Fruit fly (Drosophila melanogaster) whole organism, embryonic: ENCODE data around the gene ProRS-m.

Source experiments
- Ada2b ChIP-seq: fragments of 200-800 bp; sonication (Bioruptor generic); IDR thresholded peaks from 2 replicates; pipeline ENCODE4 v1.3.6; 2022; ENCODE audit warnings: missing biosample characterization, missing genetic modification characterization
- Atf3 ChIP-seq: fragments of 200-800 bp; sonication (Bioruptor generic); optimal IDR thresholded peaks from 3 replicates; lab custom pipeline; 2016; ENCODE audit warnings: missing biosample characterization, missing genetic modification characterization
- CG10431 ChIP-seq: fragments of 200-800 bp; sonication (Bioruptor generic); optimal IDR thresholded peaks from 3 replicates; lab custom pipeline; 2018; ENCODE audit warnings: missing biosample characterization, mild to moderate bottlenecking, missing genetic modification characterization
- CG11247 ChIP-seq: fragments of 200-800 bp; sonication (Bioruptor generic); IDR thresholded peaks from 2 replicates; pipeline ENCODE4 v1.3.6; 2022; ENCODE audit warnings: missing biosample characterization, missing genetic modification characterization
- CG11695 ChIP-seq: fragments of 200-800 bp; sonication (Bioruptor generic); IDR thresholded peaks from 3 replicates; pipeline ENCODE4 v1.3.6; 2022; ENCODE audit warnings: missing biosample characterization, missing genetic modification characterization
- CG12219 ChIP-seq: fragments of 200-800 bp; sonication (Bioruptor generic); optimal IDR thresholded peaks from 3 replicates; lab custom pipeline; 2018; ENCODE audit warnings: missing biosample characterization, mild to moderate bottlenecking, missing genetic modification characterization
- CG14667 ChIP-seq: fragments of 200-800 bp; sonication (Bioruptor generic); IDR thresholded peaks from 2 replicates; pipeline ENCODE4 v1.3.6; 2022; ENCODE audit warnings: missing biosample characterization, missing genetic modification characterization
- CG14860 ChIP-seq: fragments of 200-800 bp; sonication (Bioruptor generic); IDR thresholded peaks from 3 replicates; pipeline ENCODE4 v1.3.6; 2022; ENCODE audit warnings: missing biosample characterization, missing genetic modification characterization; ENCODE audit not compliant: partially characterized antibody
- CG17186 ChIP-seq: fragments of 200-800 bp; sonication (Bioruptor generic); optimal IDR thresholded peaks from 3 replicates; lab custom pipeline; 2017; ENCODE audit warnings: missing biosample characterization, missing genetic modification reagents, missing genetic modification characterization
- CG18011 ChIP-seq: fragments of 200-800 bp; sonication (Bioruptor generic); optimal IDR thresholded peaks from 2 replicates; lab custom pipeline; 2017; ENCODE audit warnings: missing biosample characterization, missing genetic modification characterization, mild to moderate bottlenecking, moderate library complexity, missing genotype
- CG2202 ChIP-seq: fragments of 200-800 bp; sonication (Bioruptor generic); optimal IDR thresholded peaks from 2 replicates; lab custom pipeline; 2018; ENCODE audit warnings: missing biosample characterization, mild to moderate bottlenecking, missing genetic modification characterization
- CG31441 ChIP-seq: fragments of 200-800 bp; sonication (Bioruptor generic); IDR thresholded peaks from 2 replicates; pipeline ENCODE4 v1.3.6; 2022; ENCODE audit warnings: missing biosample characterization, missing genetic modification characterization
- CG42726 ChIP-seq: fragments of 200-800 bp; sonication (Bioruptor generic); IDR thresholded peaks from 2 replicates; pipeline ENCODE4 v1.3.6; 2022; ENCODE audit warnings: missing biosample characterization, missing genetic modification characterization; ENCODE audit not compliant: partially characterized antibody
- CG4424 ChIP-seq: fragments of 200-800 bp; sonication (Bioruptor generic); optimal IDR thresholded peaks from 3 replicates; lab custom pipeline; 2016; ENCODE audit warnings: missing biosample characterization, missing genetic modification characterization
- CG4820 ChIP-seq: fragments of 200-800 bp; sonication (Bioruptor generic); optimal IDR thresholded peaks from 3 replicates; lab custom pipeline; 2016; ENCODE audit warnings: missing biosample characterization, missing genetic modification characterization
- CG6765 ChIP-seq: fragments of 200-800 bp; sonication (Bioruptor generic); optimal IDR thresholded peaks from 3 replicates; lab custom pipeline; 2017; ENCODE audit warnings: missing biosample characterization, mild to moderate bottlenecking, missing genetic modification characterization
- CG7928 ChIP-seq: fragments of 200-800 bp; sonication (Bioruptor generic); optimal IDR thresholded peaks from 2 replicates; lab custom pipeline; 2017; ENCODE audit warnings: missing biosample characterization, mild to moderate bottlenecking, missing genetic modification characterization
- CTCF ChIP-seq: fragments of 200-800 bp; sonication (Bioruptor generic); optimal IDR thresholded peaks from 2 replicates; lab custom pipeline; 2017; ENCODE audit warnings: missing biosample characterization, mild to moderate bottlenecking, missing genetic modification characterization, moderate library complexity
- Camta ChIP-seq: fragments of 200-800 bp; sonication (Bioruptor generic); optimal IDR thresholded peaks from 2 replicates; lab custom pipeline; 2016; ENCODE audit warnings: missing biosample characterization, missing genetic modification characterization
- Dip2 ChIP-seq: fragments of 200-800 bp; sonication (Bioruptor generic); IDR thresholded peaks from 2 replicates; pipeline ENCODE4 v1.3.6; 2022; ENCODE audit warnings: missing biosample characterization, missing genetic modification characterization
- GATAe ChIP-seq: fragments of 200-800 bp; sonication (Bioruptor generic); conservative IDR thresholded peaks from 2 replicates; pipeline ENCODE4 v1.3.6; 2022; ENCODE audit warnings: missing biosample characterization, missing genetic modification characterization
- Gug ChIP-seq: fragments of 200-800 bp; sonication (Bioruptor generic); IDR thresholded peaks from 4 replicates; pipeline ENCODE4 v1.3.6; 2022; ENCODE audit warnings: missing biosample characterization, missing genetic modification characterization
- HLH54F ChIP-seq: fragments of 200-800 bp; sonication (Bioruptor generic); optimal IDR thresholded peaks from 3 replicates; lab custom pipeline; 2016; ENCODE audit warnings: missing biosample characterization, missing genetic modification characterization
- HmgD ChIP-seq: fragments of 200-800 bp; sonication (Bioruptor generic); optimal IDR thresholded peaks from 3 replicates; lab custom pipeline; 2016; ENCODE audit warnings: missing biosample characterization, missing genetic modification characterization
- MESR4 ChIP-seq: fragments of 200-800 bp; sonication (Bioruptor generic); optimal IDR thresholded peaks from 2 replicates; lab custom pipeline; 2018; ENCODE audit warnings: missing biosample characterization, mild to moderate bottlenecking, missing genetic modification characterization, moderate library complexity
- MTF-1 ChIP-seq: fragments of 200-800 bp; sonication (Bioruptor generic); optimal IDR thresholded peaks from 2 replicates; lab custom pipeline; 2018; ENCODE audit warnings: missing biosample characterization, mild to moderate bottlenecking, missing genetic modification characterization, borderline replicate concordance
- Mad ChIP-seq: fragments of 200-800 bp; sonication (Bioruptor generic); optimal IDR thresholded peaks from 2 replicates; lab custom pipeline; 2016; ENCODE audit warnings: missing biosample characterization, missing genetic modification characterization
- Myb ChIP-seq: fragments of 200-800 bp; sonication (Bioruptor generic); optimal IDR thresholded peaks from 2 replicates; lab custom pipeline; 2016; ENCODE audit warnings: missing biosample characterization, missing genetic modification characterization
- NC2α ChIP-seq: fragments of 200-800 bp; sonication (Bioruptor generic); optimal IDR thresholded peaks from 2 replicates; lab custom pipeline; 2016; ENCODE audit warnings: missing biosample characterization, missing genetic modification characterization
- NK7.1 ChIP-seq: fragments of 200-800 bp; sonication (Bioruptor generic); optimal IDR thresholded peaks from 3 replicates; lab custom pipeline; 2016; ENCODE audit warnings: missing biosample characterization, missing genetic modification characterization
- Sin3A ChIP-seq: fragments of >200 bp; optimal IDR thresholded peaks from 2 replicates; lab custom pipeline; 2018
- Sox102F ChIP-seq: fragments of 200-800 bp; sonication (Bioruptor generic); optimal IDR thresholded peaks from 2 replicates; lab custom pipeline; 2018; ENCODE audit warnings: missing biosample characterization, mild to moderate bottlenecking, missing genetic modification characterization, moderate library complexity
- Spps ChIP-seq: fragments of 200-800 bp; sonication (Bioruptor generic); optimal IDR thresholded peaks from 2 replicates; lab custom pipeline; 2018; ENCODE audit warnings: missing biosample characterization, mild to moderate bottlenecking, missing genetic modification characterization
- Taf1 ChIP-seq: fragments of 200-800 bp; sonication (Bioruptor generic); IDR thresholded peaks from 2 replicates; pipeline ENCODE4 v1.3.6; 2022; ENCODE audit warnings: missing biosample characterization, missing genetic modification characterization
- Usf ChIP-seq: fragments of 200-800 bp; sonication (Bioruptor generic); optimal IDR thresholded peaks from 2 replicates; lab custom pipeline; 2017; ENCODE audit warnings: missing genotype, missing biosample characterization, missing genetic modification characterization
- ara ChIP-seq: fragments of 200-800 bp; sonication (Bioruptor generic); IDR thresholded peaks from 2 replicates; pipeline ENCODE4 v1.3.6; 2022; ENCODE audit warnings: missing biosample characterization, missing genetic modification characterization
- ato ChIP-seq: fragments of 200-800 bp; sonication (Bioruptor generic); IDR thresholded peaks from 2 replicates; pipeline ENCODE4 v1.3.6; 2022; ENCODE audit warnings: missing biosample characterization, missing genetic modification characterization; ENCODE audit not compliant: partially characterized antibody
- chif ChIP-seq, 2 experiments: fragments of 200-800 bp; sonication (Bioruptor generic); optimal IDR thresholded peaks; 3 replicates each; lab custom pipeline; 2016; ENCODE audit warnings: missing biosample characterization in 2 of 2, missing genetic modification characterization in 2 of 2
- dm ChIP-seq: fragments of 200-800 bp; sonication (Bioruptor generic); optimal IDR thresholded peaks from 3 replicates; lab custom pipeline; 2016; ENCODE audit warnings: missing biosample characterization, missing genetic modification characterization
- gsb ChIP-seq: fragments of 200-800 bp; sonication (Bioruptor generic); IDR thresholded peaks from 2 replicates; pipeline ENCODE4 v1.3.6; 2022; ENCODE audit warnings: missing biosample characterization, missing genetic modification characterization
- jing ChIP-seq: fragments of 200-800 bp; sonication (Bioruptor generic); optimal IDR thresholded peaks from 2 replicates; lab custom pipeline; 2018; ENCODE audit warnings: missing biosample characterization, mild to moderate bottlenecking, missing genetic modification characterization
- lbe ChIP-seq: fragments of 200-800 bp; sonication (Bioruptor generic); optimal IDR thresholded peaks from 2 replicates; lab custom pipeline; 2016; ENCODE audit warnings: missing biosample characterization, mild to moderate bottlenecking, missing genetic modification characterization
- maf-S ChIP-seq: fragments of 200-800 bp; sonication (Bioruptor generic); optimal IDR thresholded peaks from 2 replicates; lab custom pipeline; 2016; ENCODE audit warnings: missing biosample characterization, missing genetic modification characterization
- oc ChIP-seq: fragments of 200-800 bp; sonication (Bioruptor generic); optimal IDR thresholded peaks from 2 replicates; lab custom pipeline; 2018; ENCODE audit warnings: missing biosample characterization, mild to moderate bottlenecking, missing genetic modification characterization, moderate library complexity
- org-1 ChIP-seq: fragments of 200-800 bp; sonication (Bioruptor generic); optimal IDR thresholded peaks from 2 replicates; lab custom pipeline; 2017; ENCODE audit warnings: missing biosample characterization, missing genetic modification characterization
- pfk ChIP-seq: fragments of 200-800 bp; sonication (Bioruptor generic); optimal IDR thresholded peaks from 2 replicates; lab custom pipeline; 2018; ENCODE audit warnings: missing biosample characterization, mild to moderate bottlenecking, missing genetic modification characterization, moderate library complexity
- repo ChIP-seq: fragments of 200-800 bp; sonication (Bioruptor generic); optimal IDR thresholded peaks from 2 replicates; lab custom pipeline; 2016; ENCODE audit warnings: missing biosample characterization, missing genetic modification characterization
- sens ChIP-seq: fragments of 200-800 bp; sonication (Bioruptor generic); peaks from one replicate; lab custom pipeline; 2016; ENCODE audit warnings: missing biosample characterization, missing genetic modification characterization
- shn ChIP-seq: fragments of 200-800 bp; sonication (Bioruptor generic); optimal IDR thresholded peaks from 3 replicates; lab custom pipeline; 2016; ENCODE audit warnings: missing biosample characterization, missing genetic modification characterization
- sqz ChIP-seq: fragments of 200-800 bp; sonication (Bioruptor generic); optimal IDR thresholded peaks from 3 replicates; lab custom pipeline; 2018; ENCODE audit warnings: missing biosample characterization, mild to moderate bottlenecking, missing genetic modification characterization
- stc ChIP-seq: fragments of 200-800 bp; sonication (Bioruptor generic); IDR thresholded peaks from 2 replicates; pipeline ENCODE4 v1.3.6; 2022; ENCODE audit warnings: missing biosample characterization, missing genetic modification characterization
- vvl ChIP-seq: fragments of 200-800 bp; sonication (Bioruptor generic); IDR thresholded peaks from 2 replicates; pipeline ENCODE4 v1.3.6; 2022; ENCODE audit warnings: missing biosample characterization, missing genetic modification characterization
- zen ChIP-seq: fragments of 200-800 bp; sonication (Bioruptor generic); optimal IDR thresholded peaks from 3 replicates; lab custom pipeline; 2018; ENCODE audit warnings: missing biosample characterization, mild to moderate bottlenecking, missing genetic modification characterization, moderate library complexity

The ProRS-m gene

DNA sequence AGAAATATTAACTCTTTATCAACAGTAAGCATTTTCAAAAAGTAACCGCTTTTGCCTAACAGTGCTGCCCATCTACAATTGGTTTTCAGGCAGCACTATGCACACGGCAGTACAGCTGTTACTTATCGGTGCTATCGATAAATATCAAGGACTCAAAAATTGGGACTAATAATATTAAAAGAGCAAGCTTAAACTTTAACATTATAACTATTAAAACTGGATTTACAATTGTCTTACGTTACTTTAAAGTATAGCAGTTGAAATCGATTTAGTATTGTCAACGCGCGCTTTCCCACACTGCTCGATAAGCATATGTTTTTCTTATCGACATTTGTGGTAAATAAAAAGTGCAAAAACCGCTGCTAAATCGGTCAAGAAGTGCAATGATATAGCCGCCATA, 20.2 kb downstream of the ProRS-m start, which contains the start of the genes CG42245 and MEP-1 (continued):
- TF ChIP-seq oc = no peak
- TF ChIP-seq Ada2b (GFP tag; lab: Robert Waterston, UW) = no peak
- peak; percentile 54 for TF ChIP-seq Mad (GFP tag; lab: Kevin White, UChicago)
- no peak for TF ChIP-seq gsb (GFP tag; lab: Robert Waterston, UW)
- no peak for TF ChIP-seq NK7.1 (GFP tag; lab: Kevin White, UChicago)
- peak; percentile 97 for TF ChIP-seq Myb
- TF ChIP-seq org-1 (GFP tag; lab: Kevin White, UChicago) = no peak
- peak; percentile 40 for TF ChIP-seq Sox102F (GFP tag; lab: Kevin White, UChicago)
- no peak for TF ChIP-seq GATAe (GFP tag; lab: Robert Waterston, UW)
- TF ChIP-seq lbe (GFP tag; lab: Kevin White, UChicago) = peak; percentile 74
- peak; percentile 55 for TF ChIP-seq dm (GFP tag; lab: Kevin White, UChicago)
- no peak for TF ChIP-seq CG11247 (GFP tag; lab: Robert Waterston, UW)
- TF ChIP-seq CG11695 (GFP tag; lab: Robert Waterston, UW) = no peak
- peak; percentile 41 for TF ChIP-seq CG4820 (GFP tag; lab: Kevin White, UChicago)
- TF ChIP-seq CG4424 (GFP tag; lab: Kevin White, UChicago) = peak; percentile 74
- TF ChIP-seq Sin3A (lab: Kevin White, UChicago) = peak; percentile 53
- no peak for TF ChIP-seq Spps
- peak; percentile 66 for TF ChIP-seq CG14860 (GFP tag; lab: Robert Waterston, UW)
- peak; percentile 35 for TF ChIP-seq CG12219 (GFP tag; lab: Kevin White, UChicago)
- TF ChIP-seq HmgD (GFP tag; lab: Kevin White, UChicago) = no peak
- no peak; the same call in 1 of the 2 replicates for TF ChIP-seq ato
- no peak for TF ChIP-seq Taf1 (GFP tag; lab: Robert Waterston, UW)
- peak; percentile 65 for TF ChIP-seq CG17186
- peak; percentile 33 for TF ChIP-seq Camta (GFP tag; lab: Kevin White, UChicago)
- no peak for TF ChIP-seq Gug (GFP tag; lab: Robert Waterston, UW)
- no peak for TF ChIP-seq CG14667
- TF ChIP-seq CTCF (GFP tag; lab: Kevin White, UChicago) = no peak
- TF ChIP-seq CG7928 = no peak
- no peak for TF ChIP-seq sqz (GFP tag; lab: Kevin White, UChicago)
- no peak for TF ChIP-seq jing (GFP tag; lab: Kevin White, UChicago)
- TF ChIP-seq MTF-1 (GFP tag; lab: Kevin White, UChicago) = peak; percentile 26
- TF ChIP-seq sens (GFP tag; lab: Kevin White, UChicago) = peak; percentile 92
- TF ChIP-seq Atf3 (GFP tag; lab: Kevin White, UChicago) = peak; percentile 22
- peak; percentile 68; the same call in 1 of the 2 replicates for TF ChIP-seq vvl (GFP tag; lab: Robert Waterston, UW)
- TF ChIP-seq NC2α = peak; percentile 41
- TF ChIP-seq CG18011 (GFP tag; lab: Kevin White, UChicago) = peak; percentile 29
- no peak for TF ChIP-seq ara (GFP tag; lab: Robert Waterston, UW)
- no peak for TF ChIP-seq CG2202
- TF ChIP-seq Dip2 (GFP tag; lab: Robert Waterston, UW) = no peak
- TF ChIP-seq CG10431 (GFP tag; lab: Kevin White, UChicago) = peak; percentile 8
- TF ChIP-seq CG42726 (GFP tag; lab: Robert Waterston, UW) = no peak
- TF ChIP-seq zen = no peak
- no peak for TF ChIP-seq Usf
- no peak for TF ChIP-seq CG31441 (GFP tag; lab: Robert Waterston, UW)
- no peak for TF ChIP-seq pfk
- TF ChIP-seq chif (GFP tag; optimal IDR thresholded peaks at IDR 0.05; lab: Kevin White, UChicago) = peak; percentile 12 to 28
- TF ChIP-seq HLH54F (GFP tag; lab: Kevin White, UChicago) = peak; percentile 58
- TF ChIP-seq shn = peak; percentile 25
- TF ChIP-seq maf-S (GFP tag; lab: Kevin White, UChicago) = peak; percentile 32
- TF ChIP-seq stc (GFP tag; lab: Robert Waterston, UW) = no peak
- TF ChIP-seq repo (GFP tag; lab: Kevin White, UChicago) = no peak
- TF ChIP-seq CG6765 (GFP tag; lab: Kevin White, UChicago) = no peak
- TF ChIP-seq MESR4 (GFP tag; lab: Kevin White, UChicago) = peak; percentile 46
